Fruit fly (Drosophila melanogaster) whole organism, embryonic: ENCODE results near the gene rdhB.

ENCODE experiments used
- Ada2b ChIP-seq: fragments of 200-800 bp; sonication (Bioruptor generic); IDR thresholded peaks from 2 replicates; pipeline ENCODE4 v1.3.6; 2022; ENCODE audit warnings: missing biosample characterization, missing genetic modification characterization
- Atf6 ChIP-seq: fragments of 200-800 bp; sonication (Bioruptor generic); IDR thresholded peaks from 2 replicates; pipeline ENCODE4 v1.3.6; 2022; ENCODE audit warnings: missing biosample characterization, missing genetic modification characterization
- Bteb2 ChIP-seq: fragments of 200-800 bp; sonication (Bioruptor generic); optimal IDR thresholded peaks from 2 replicates; lab custom pipeline; 2016; ENCODE audit warnings: missing biosample characterization, missing genetic modification characterization
- CG11456 ChIP-seq: fragments of 200-800 bp; sonication (Bioruptor generic); IDR thresholded peaks from 3 replicates; pipeline ENCODE4 v1.3.6; 2022; ENCODE audit warnings: missing biosample characterization, missing genetic modification characterization
- CG11696 ChIP-seq: fragments of 200-800 bp; sonication (Bioruptor generic); IDR thresholded peaks from 2 replicates; pipeline ENCODE4 v1.3.6; 2022; ENCODE audit warnings: missing biosample characterization, missing genetic modification characterization
- CG12769 ChIP-seq: fragments of 200-800 bp; sonication (Bioruptor generic); optimal IDR thresholded peaks from 2 replicates; lab custom pipeline; 2019; ENCODE audit warnings: missing biosample characterization, mild to moderate bottlenecking, missing genetic modification characterization, moderate library complexity
- CG15011 ChIP-seq: fragments of 200-800 bp; sonication (Bioruptor generic); optimal IDR thresholded peaks from 3 replicates; lab custom pipeline; 2018; ENCODE audit warnings: missing biosample characterization, mild to moderate bottlenecking, missing genetic modification characterization
- CG15269 ChIP-seq: fragments of 200-800 bp; sonication (Bioruptor generic); optimal IDR thresholded peaks from 2 replicates; lab custom pipeline; 2018; ENCODE audit warnings: missing biosample characterization, mild to moderate bottlenecking, missing genetic modification characterization, moderate library complexity
- CG15479 ChIP-seq: fragments of 200-800 bp; sonication (Bioruptor generic); optimal IDR thresholded peaks from 3 replicates; lab custom pipeline; 2019; ENCODE audit warnings: missing biosample characterization, mild to moderate bottlenecking, missing genetic modification characterization, moderate library complexity
- CG2120 ChIP-seq: fragments of 200-800 bp; sonication (Bioruptor generic); optimal IDR thresholded peaks from 3 replicates; lab custom pipeline; 2016; ENCODE audit warnings: missing biosample characterization, missing genetic modification characterization
- CG3163 ChIP-seq: fragments of 200-800 bp; sonication (Bioruptor generic); optimal IDR thresholded peaks from 3 replicates; lab custom pipeline; 2016; ENCODE audit warnings: missing biosample characterization, missing genetic modification characterization
- CG34224 ChIP-seq: fragments of 200-800 bp; sonication (Bioruptor generic); IDR thresholded peaks from 3 replicates; pipeline ENCODE4 v1.3.6; 2022; ENCODE audit warnings: missing biosample characterization, missing genetic modification characterization; ENCODE audit not compliant: partially characterized antibody
- CG34376 ChIP-seq: fragments of 200-800 bp; sonication (Bioruptor generic); optimal IDR thresholded peaks from 2 replicates; lab custom pipeline; 2018; ENCODE audit warnings: missing biosample characterization, mild to moderate bottlenecking, missing genetic modification characterization
- CG6683 ChIP-seq: fragments of 200-800 bp; sonication (Bioruptor generic); optimal IDR thresholded peaks from 2 replicates; lab custom pipeline; 2017; ENCODE audit warnings: missing biosample characterization, mild to moderate bottlenecking, missing genetic modification characterization, missing genetic modification reagents
- CG7357 ChIP-seq: fragments of 200-800 bp; sonication (Bioruptor generic); IDR thresholded peaks from 3 replicates; pipeline ENCODE4 v1.3.6; 2022; ENCODE audit warnings: missing biosample characterization, missing genetic modification characterization
- CG8290 ChIP-seq, 3 experiments: fragments of 200-800 bp; sonication (Bioruptor generic); optimal IDR thresholded peaks; 2 replicates each; lab custom pipeline; 2016 to 2019; ENCODE audit warnings: missing biosample characterization in 3 of 3, missing genetic modification characterization in 3 of 3, mild to moderate bottlenecking in 2 of 3, moderate library complexity in 1 of 3
- CG9609 ChIP-seq: fragments of 200-800 bp; sonication (Bioruptor generic); optimal IDR thresholded peaks from 3 replicates; lab custom pipeline; 2016; ENCODE audit warnings: missing biosample characterization, missing genetic modification characterization
- CG9727 ChIP-seq: fragments of 200-800 bp; sonication (Bioruptor generic); optimal IDR thresholded peaks from 3 replicates; lab custom pipeline; 2017; ENCODE audit warnings: missing biosample characterization, mild to moderate bottlenecking, missing genetic modification characterization
- CoRest ChIP-seq: fragments of 200-800 bp; sonication (Bioruptor generic); optimal IDR thresholded peaks from 3 replicates; lab custom pipeline; 2018; ENCODE audit warnings: missing biosample characterization, mild to moderate bottlenecking, missing genetic modification characterization, moderate library complexity
- Dip2 ChIP-seq: fragments of 200-800 bp; sonication (Bioruptor generic); IDR thresholded peaks from 2 replicates; pipeline ENCODE4 v1.3.6; 2022; ENCODE audit warnings: missing biosample characterization, missing genetic modification characterization
- ERR ChIP-seq: fragments of 200-800 bp; sonication (Bioruptor generic); optimal IDR thresholded peaks from 2 replicates; lab custom pipeline; 2016; ENCODE audit warnings: missing biosample characterization, missing genetic modification characterization
- Ets65A ChIP-seq: fragments of 200-800 bp; sonication (Bioruptor generic); peaks from one replicate; lab custom pipeline; 2016; ENCODE audit warnings: missing biosample characterization, missing genetic modification characterization
- Hmr ChIP-seq: fragments of 200-800 bp; sonication (Bioruptor generic); optimal IDR thresholded peaks from 3 replicates; lab custom pipeline; 2017; ENCODE audit warnings: mild to moderate bottlenecking, missing biosample characterization, missing genetic modification reagents, missing genetic modification characterization
- Hr78 ChIP-seq, 2 experiments: fragments of 200-800 bp in 1 of 2; fragments of >200 bp in 1 of 2; sonication (Bioruptor generic) in 1 of 2; optimal IDR thresholded peaks; 2 replicates each; lab custom pipeline; 2017 to 2019; ENCODE audit warnings: missing biosample characterization in 2 of 2, missing genetic modification characterization in 2 of 2, mild to moderate bottlenecking in 1 of 2, moderate library complexity in 1 of 2
- Hsf ChIP-seq: fragments of 200-800 bp; sonication (Bioruptor generic); optimal IDR thresholded peaks from 3 replicates; lab custom pipeline; 2016; ENCODE audit warnings: missing biosample characterization, missing genetic modification characterization
- Kr ChIP-seq: fragments of 200-800 bp; sonication (Bioruptor generic); optimal IDR thresholded peaks from 2 replicates; lab custom pipeline; 2017; ENCODE audit warnings: missing biosample characterization, mild to moderate bottlenecking, missing genetic modification characterization
- Meics ChIP-seq: fragments of 200-800 bp; sonication (Bioruptor generic); optimal IDR thresholded peaks from 2 replicates; lab custom pipeline; 2017; ENCODE audit warnings: missing biosample characterization, mild to moderate bottlenecking, missing genetic modification characterization
- Optix ChIP-seq: fragments of 200-800 bp; sonication (Bioruptor generic); IDR thresholded peaks from 3 replicates; pipeline ENCODE4 v1.3.6; 2022; ENCODE audit warnings: missing biosample characterization, missing genetic modification characterization
- Six4 ChIP-seq: fragments of 200-800 bp; sonication (Bioruptor generic); optimal IDR thresholded peaks from 2 replicates; lab custom pipeline; 2016; ENCODE audit warnings: missing biosample characterization, missing genetic modification characterization
- Vsx1 ChIP-seq: fragments of 200-800 bp; sonication (Bioruptor generic); optimal IDR thresholded peaks from 2 replicates; lab custom pipeline; 2017; ENCODE audit warnings: missing biosample characterization, mild to moderate bottlenecking, missing genetic modification characterization, missing genetic modification reagents
- Xrp1 ChIP-seq: fragments of 200-800 bp; sonication (Bioruptor generic); IDR thresholded peaks from 2 replicates; pipeline ENCODE4 v1.3.6; 2022; ENCODE audit warnings: missing biosample characterization, missing genetic modification characterization
- ash1 ChIP-seq: fragments of 200-800 bp; sonication (Bioruptor generic); optimal IDR thresholded peaks from 2 replicates; lab custom pipeline; 2018; ENCODE audit warnings: missing biosample characterization, mild to moderate bottlenecking, missing genetic modification characterization
- btn ChIP-seq: fragments of 200-800 bp; sonication (Bioruptor generic); optimal IDR thresholded peaks from 2 replicates; lab custom pipeline; 2016; ENCODE audit warnings: missing biosample characterization, missing genetic modification characterization
- fd64A ChIP-seq: fragments of 200-800 bp; sonication (Bioruptor generic); optimal IDR thresholded peaks from 3 replicates; lab custom pipeline; 2018; ENCODE audit warnings: missing biosample characterization, mild to moderate bottlenecking, missing genetic modification characterization
- gem ChIP-seq: fragments of 200-800 bp; sonication (Bioruptor generic); optimal IDR thresholded peaks from 2 replicates; lab custom pipeline; 2019; ENCODE audit warnings: missing biosample characterization, mild to moderate bottlenecking, missing genetic modification characterization, moderate library complexity
- gsb ChIP-seq: fragments of 200-800 bp; sonication (Bioruptor generic); IDR thresholded peaks from 2 replicates; pipeline ENCODE4 v1.3.6; 2022; ENCODE audit warnings: missing biosample characterization, missing genetic modification characterization
- gsb-n ChIP-seq: fragments of 200-800 bp; sonication (Bioruptor generic); optimal IDR thresholded peaks from 3 replicates; lab custom pipeline; 2018; ENCODE audit warnings: missing biosample characterization, mild to moderate bottlenecking, missing genetic modification characterization
- hb ChIP-seq: fragments of 200-800 bp; sonication (Bioruptor generic); IDR thresholded peaks from 3 replicates; pipeline ENCODE4 v1.3.6; 2022; ENCODE audit warnings: missing biosample characterization, missing genetic modification characterization; ENCODE audit not compliant: partially characterized antibody
- jigr1 ChIP-seq: fragments of 200-800 bp; sonication (Bioruptor generic); IDR thresholded peaks from 3 replicates; pipeline ENCODE4 v1.3.6; 2022; ENCODE audit warnings: missing biosample characterization, missing genetic modification characterization
- lilli ChIP-seq: fragments of 200-800 bp; sonication (Bioruptor generic); optimal IDR thresholded peaks from 3 replicates; lab custom pipeline; 2016; ENCODE audit warnings: missing biosample characterization, missing genetic modification characterization
- phol ChIP-seq: fragments of 200-800 bp; sonication (Bioruptor generic); optimal IDR thresholded peaks from 3 replicates; lab custom pipeline; 2018; ENCODE audit warnings: missing biosample characterization, mild to moderate bottlenecking, missing genetic modification characterization, moderate library complexity
- rib ChIP-seq: fragments of 200-800 bp; sonication (Bioruptor generic); IDR thresholded peaks from 2 replicates; pipeline ENCODE4 v1.3.6; 2022; ENCODE audit warnings: missing biosample characterization, missing genetic modification characterization
- row ChIP-seq: fragments of 200-800 bp; sonication (Bioruptor generic); IDR thresholded peaks from 3 replicates; pipeline ENCODE4 v1.3.6; 2022; ENCODE audit warnings: missing biosample characterization, missing genetic modification characterization
- stwl ChIP-seq: fragments of 200-800 bp; sonication (Bioruptor generic); optimal IDR thresholded peaks from 3 replicates; lab custom pipeline; 2018; ENCODE audit warnings: missing biosample characterization, mild to moderate bottlenecking, missing genetic modification characterization, moderate library complexity
- tx ChIP-seq: fragments of 200-800 bp; sonication (Bioruptor generic); optimal IDR thresholded peaks from 2 replicates; lab custom pipeline; 2016; ENCODE audit warnings: missing biosample characterization, missing genetic modification characterization
- wdn ChIP-seq: fragments of 200-800 bp; sonication (Bioruptor generic); IDR thresholded peaks from 2 replicates; pipeline ENCODE4 v1.3.6; 2022; ENCODE audit warnings: missing biosample characterization, missing genetic modification characterization
- zf30C ChIP-seq: fragments of 200-800 bp; sonication (Bioruptor generic); optimal IDR thresholded peaks from 3 replicates; lab custom pipeline; 2018; ENCODE audit warnings: missing biosample characterization, mild to moderate bottlenecking, missing genetic modification characterization

Gene rdhB

DNA sequence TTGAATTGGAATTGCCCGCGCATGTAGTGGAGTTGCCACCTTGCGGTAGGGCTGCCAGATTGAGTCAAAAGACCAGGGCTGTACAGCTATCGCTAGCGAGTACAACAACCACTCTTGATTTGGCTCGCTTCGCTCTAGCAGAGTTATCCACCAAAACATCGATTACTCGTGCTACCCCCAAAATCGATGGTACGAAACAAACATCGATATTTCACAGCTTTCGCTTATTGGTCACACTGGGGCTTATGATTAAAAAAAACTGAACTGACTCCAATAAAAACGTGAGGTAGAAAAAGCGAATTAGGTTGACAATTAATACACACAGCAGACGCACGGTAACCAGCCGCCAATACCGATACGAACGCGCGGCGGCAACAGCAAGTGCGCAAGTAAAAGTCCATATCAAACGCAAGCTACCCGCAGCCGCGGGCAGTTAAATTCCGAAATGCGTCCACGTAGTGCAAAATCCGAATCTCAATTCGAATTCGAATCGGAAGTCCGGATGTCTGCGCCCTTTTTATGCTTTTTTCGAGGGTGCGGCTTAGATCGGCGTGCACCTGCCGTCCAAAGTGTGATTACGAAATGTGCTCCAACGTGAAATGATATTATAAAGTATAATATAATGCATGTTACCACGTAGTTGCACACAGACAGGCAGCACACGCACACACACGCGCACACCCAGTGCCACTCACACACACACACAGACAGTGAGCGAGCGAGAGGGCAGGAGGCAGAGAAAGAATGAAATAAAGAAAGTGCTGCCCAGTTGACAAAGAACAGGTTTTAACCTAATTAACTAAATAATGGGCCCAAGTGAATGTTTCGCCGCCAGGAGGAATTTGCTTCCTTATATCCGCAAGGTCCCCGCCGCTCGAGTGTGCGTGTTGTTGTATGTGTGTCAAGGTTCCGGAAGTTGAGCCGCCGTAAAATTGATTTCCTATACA, 5.2 kb downstream of the rdhB start, which contains the start of gene Sar1 (continued):
- TF ChIP-seq stwl (tag; lab: Kevin White, UChicago) (peak; percentile 94), gsb (GFP tag; lab: Robert Waterston, UW) (no peak), Hsf (peak; percentile 29), ash1 (GFP tag; lab: Kevin White, UChicago) (no peak), jigr1 (no peak), fd64A (no peak), CG15479 (GFP tag; lab: Kevin White, UChicago) (no peak)

- 0 out of 3 replicates have a peak, but pooled peaks have one; percentile 5 for TF ChIP-seq row (GFP tag; lab: Robert Waterston, UW)
- peak; percentile 45 for TF ChIP-seq Ets65A (GFP tag; lab: Kevin White, UChicago)
- no peak for TF ChIP-seq Hr78 (GFP tag; optimal IDR thresholded peaks at IDR 0.05; lab: Kevin White, UChicago)
- no peak for TF ChIP-seq CG8290 (GFP tag; optimal IDR thresholded peaks at IDR 0.05; lab: Kevin White, UChicago)
- TF ChIP-seq CG8290 (tag; optimal IDR thresholded peaks at IDR 0.05; lab: Kevin White, UChicago): peak in 1 of 2 experiments; percentile 20
- TF ChIP-seq CG34376 (GFP tag; lab: Kevin White, UChicago): no peak
- no peak for TF ChIP-seq CoRest (tag; lab: Kevin White, UChicago)
- TF ChIP-seq gem (tag; lab: Kevin White, UChicago): peak; percentile 1
- TF ChIP-seq lilli (GFP tag; lab: Kevin White, UChicago): peak; percentile 19
- TF ChIP-seq CG3163 (GFP tag; lab: Kevin White, UChicago): no peak
- TF ChIP-seq Optix: no peak
- peak; percentile 4 for TF ChIP-seq CG9727 (GFP tag; lab: Kevin White, UChicago)
- TF ChIP-seq CG7357 (GFP tag; lab: Robert Waterston, UW): no peak
- no peak for TF ChIP-seq tx (GFP tag; lab: Kevin White, UChicago)
- TF ChIP-seq Ada2b (GFP tag; lab: Robert Waterston, UW): peak; percentile 10; the same call in 1 of the 2 replicates
- peak; percentile 17 for TF ChIP-seq Meics (GFP tag; lab: Kevin White, UChicago)
- TF ChIP-seq Vsx1 (GFP tag; lab: Kevin White, UChicago): no peak
- no peak for TF ChIP-seq Six4 (GFP tag; lab: Kevin White, UChicago)
- TF ChIP-seq CG11456 (GFP tag; lab: Robert Waterston, UW): no peak
- TF ChIP-seq Atf6: no peak
- TF ChIP-seq Hmr (GFP tag; lab: Kevin White, UChicago): peak; percentile 22
- TF ChIP-seq phol (tag; lab: Kevin White, UChicago): no peak
- TF ChIP-seq ERR: no peak
- TF ChIP-seq hb (GFP tag; lab: Robert Waterston, UW): no peak
- no peak for TF ChIP-seq CG15011
- TF ChIP-seq gsb-n: no peak
- no peak for TF ChIP-seq Dip2 (GFP tag; lab: Robert Waterston, UW)
- no peak for TF ChIP-seq wdn
- no peak for TF ChIP-seq CG9609 (GFP tag; lab: Kevin White, UChicago)
- TF ChIP-seq Bteb2 (GFP tag; lab: Kevin White, UChicago): no peak
- no peak for TF ChIP-seq CG15269 (tag; lab: Kevin White, UChicago)
- no peak for TF ChIP-seq Kr
- TF ChIP-seq CG12769 (tag; lab: Kevin White, UChicago): peak; percentile 13
- TF ChIP-seq CG6683: no peak
- TF ChIP-seq CG34224: no peak
- no peak for TF ChIP-seq rib
- TF ChIP-seq btn (GFP tag; lab: Kevin White, UChicago): no peak
- 0 out of 2 replicates have a peak, but pooled peaks have one; percentile 56 for TF ChIP-seq CG11696
- TF ChIP-seq Xrp1 (GFP tag; lab: Robert Waterston, UW): 0 out of 2 replicates have a peak, but pooled peaks have one; percentile 35
- TF ChIP-seq CG2120: peak; percentile 0
- no peak for TF ChIP-seq zf30C (GFP tag; lab: Kevin White, UChicago)
Observed at dm6 chr3R:22357942-22358341, 6.4 kb downstream of the rdhB start.
